Worm (Caenorhabditis elegans): Measurements from ENCODE around the gene nspb-7.

Gene nspb-7

ce11 chrII:14570541-14571160, 7.5 kb upstream of the nspb-7 start:
- TF ChIP-seq nhr-12 (tag; optimal IDR thresholded peaks at IDR 0.05) (no peak), nhr-129 (tag; optimal IDR thresholded peaks at IDR 0.05) (peak; percentile 42), lin-39 (tag; optimal IDR thresholded peaks at IDR 0.05) (no peak), F13H6.1 (tag; optimal IDR thresholded peaks at IDR 0.05) (peak; percentile 54), aly-2 (tag; optimal IDR thresholded peaks at IDR 0.05) (no peak)

ce11 chrII:14573315-14573714, 4.8 kb upstream of the nspb-7 start, which contains the start of gene madf-5:
Gene madf-5, plus strand, starts transcription at chrII:14573615.
- TF ChIP-seq Y55F3AM.14 (GFP tag; optimal IDR thresholded peaks at IDR 0.05) = no peak
- TF ChIP-seq nhr-6 (tag; optimal IDR thresholded peaks at IDR 0.05) = no peak

- TF ChIP-seq elt-1 (tag; optimal IDR thresholded peaks at IDR 0.05) (no peak), mbf-1 (tag; optimal IDR thresholded peaks at IDR 0.05) (no peak), unc-62 (GFP tag; optimal IDR thresholded peaks at IDR 0.05) (no peak), nhr-25 (tag; optimal IDR thresholded peaks at IDR 0.05) (no peak), egl-27 (tag; optimal IDR thresholded peaks at IDR 0.05) (no peak), fos-1 (tag; optimal IDR thresholded peaks at IDR 0.05) (no peak), nhr-237 (tag; optimal IDR thresholded peaks at IDR 0.05) (no peak), nhr-12 (tag; optimal IDR thresholded peaks at IDR 0.05) (no peak), lin-13 (GFP tag; optimal IDR thresholded peaks at IDR 0.05) (no peak), sma-9 (GFP tag; optimal IDR thresholded peaks at IDR 0.05) (no peak), sma-9 (tag; optimal IDR thresholded peaks at IDR 0.05) (no peak), nhr-23 (tag; optimal IDR thresholded peaks at IDR 0.05) (no peak), elt-3 (tag; optimal IDR thresholded peaks at IDR 0.05) (no peak), ztf-4 (tag; optimal IDR thresholded peaks at IDR 0.05) (no peak), ceh-82 (tag; optimal IDR thresholded peaks at IDR 0.05) (no peak), lsy-2 (tag; optimal IDR thresholded peaks at IDR 0.05) (no peak), nhr-11 (tag; optimal IDR thresholded peaks at IDR 0.05) (no peak), peb-1 (tag; optimal IDR thresholded peaks at IDR 0.05) (no peak), skn-1 (tag; optimal IDR thresholded peaks at IDR 0.05) (no peak), ztf-11 (tag; optimal IDR thresholded peaks at IDR 0.05) (no peak), alr-1 (tag; optimal IDR thresholded peaks at IDR 0.05) (no peak)
Observed at ce11 chrII:14574790-14575189, 3.3 kb upstream of the nspb-7 start.

ce11 chrII:14576429-14576828, 1.7 kb upstream of the nspb-7 start, which contains the start of gene C01G12.13:
Gene C01G12.13, plus strand, starts transcription at chrII:14576729.
- TF ChIP-seq fos-1 (tag; optimal IDR thresholded peaks at IDR 0.05) (no peak), skn-1 (tag; optimal IDR thresholded peaks at IDR 0.05) (no peak), zag-1 (tag; optimal IDR thresholded peaks at IDR 0.05) (no peak), blmp-1 (tag; optimal IDR thresholded peaks at IDR 0.05; ENCODE audit: insufficient read depth) (no peak), gmeb-1 (tag; optimal IDR thresholded peaks at IDR 0.05) (no peak), ztf-4 (tag; optimal IDR thresholded peaks at IDR 0.05) (no peak), unc-55 (GFP tag; optimal IDR thresholded peaks at IDR 0.05) (no peak), ama-1 (optimal IDR thresholded peaks at IDR 0.05) (no peak), elt-3 (tag; optimal IDR thresholded peaks at IDR 0.05) (no peak), ztf-1 (GFP tag; conservative IDR thresholded peaks at IDR 0.05) (no peak), lin-39 (tag; optimal IDR thresholded peaks at IDR 0.05) (no peak)

- no peak for TF ChIP-seq elt-1 (tag; optimal IDR thresholded peaks at IDR 0.05)
Observed at ce11 chrII:14578716-14579115, 603 bp downstream of the nspb-7 start, which contains the start of gene C01G12.9. Gene C01G12.9, plus strand, starts transcription at chrII:14579016.

ce11 chrII:14580549-14580948, 2.4 kb downstream of the nspb-7 start, which contains the start of the genes nspb-8 and nspb-9:
Gene nspb-8, minus strand, starts transcription at chrII:14580649.
Gene nspb-9, plus strand, starts transcription at chrII:14580859.
- TF ChIP-seq blmp-1 (tag; optimal IDR thresholded peaks at IDR 0.05; ENCODE audit: insufficient read depth) = no peak
- TF ChIP-seq F13H6.1 (tag; optimal IDR thresholded peaks at IDR 0.05) = no peak
- TF ChIP-seq R02D3.7 (tag; optimal IDR thresholded peaks at IDR 0.05) = no peak

All from whole organism, L2 larva.